Worm (Caenorhabditis elegans) whole organism, young adult: ENCODE data around the gene cup-15.

ENCODE experiments used
- Y53F4B.3 ChIP-seq: fragments of 200-800 bp; sonication (Bioruptor generic); IDR thresholded peaks from 2 replicates; pipeline ENCODE4 v1.3.6; 2022; ENCODE audit warnings: missing genetic modification reagents, missing genetic modification characterization, missing compliant biosample characterization
- pha-4 ChIP-seq: fragments of 150-350 bp; sonication (generic microtip); optimal IDR thresholded peaks from 2 replicates; lab custom pipeline; 2014; ENCODE audit warnings: missing biosample characterization, missing genetic modification reagents, missing genetic modification characterization

- TF ChIP-seq pha-4 (tag; lab: Kevin White, UChicago) (no peak), Y53F4B.3 (GFP tag; lab: Robert Waterston, UW) (no peak)
These were observed 29.1 kb upstream of the cup-15 start, which contains the start of gene egli-1 for ce11 chrII:9323660-9324059.
